Worm (Caenorhabditis elegans): ENCODE measurements around the gene swsn-4.
A peak's percentile ranks its signal among the peaks of the same experiment; 100 is the strongest.

The swsn-4 gene

DNA sequence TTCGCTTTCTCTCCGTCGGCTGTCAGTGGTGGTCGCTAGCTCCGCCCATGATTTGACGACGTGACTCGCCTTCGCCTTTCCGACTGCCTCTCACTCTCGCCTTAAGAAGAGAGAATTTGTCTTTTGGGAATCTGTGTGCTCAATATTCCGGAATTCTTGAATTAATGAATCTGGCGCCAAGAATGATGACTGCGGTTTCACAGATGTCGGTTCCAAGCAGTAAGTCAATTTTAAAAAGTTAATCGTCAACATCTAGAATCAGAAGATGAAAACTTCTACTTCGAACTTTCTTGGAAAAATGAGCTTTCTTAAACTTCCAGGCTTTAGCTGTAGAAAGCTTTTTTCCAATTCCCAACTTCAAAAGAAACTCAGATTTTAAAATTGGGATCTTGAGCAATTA lies 43.8 kb downstream of the swsn-4 start, which contains the start of gene nhr-67:
nhr-67 (plus strand) TSS at position 97 of the 400 bp plus-strand sequence.
- TF ChIP-seq php-3 (GFP tag; IDR thresholded peaks at IDR 0.05): no peak
- TF ChIP-seq ceh-32 (tag; optimal IDR thresholded peaks at IDR 0.05; ENCODE audit: poor library complexity): no peak
- TF ChIP-seq aha-1 (tag): peak; percentile 98
- peak in 1 of 2 experiments; percentile 43 for TF ChIP-seq unc-62 (GFP tag; optimal IDR thresholded peaks at IDR 0.05 in 1 of 2)
- TF ChIP-seq unc-62 (tag; optimal IDR thresholded peaks at IDR 0.05): no peak
- TF ChIP-seq dmd-6 (GFP tag; IDR thresholded peaks at IDR 0.05): no peak
- TF ChIP-seq ceh-28 (tag; optimal IDR thresholded peaks at IDR 0.05): no peak
- TF ChIP-seq cey-2 (tag; optimal IDR thresholded peaks at IDR 0.05; ENCODE audit: borderline replicate concordance, insufficient read depth): no peak
- no peak for TF ChIP-seq tag-97 (GFP tag; IDR thresholded peaks at IDR 0.05)
- no peak for TF ChIP-seq Y105C5A.15 (GFP tag; IDR thresholded peaks at IDR 0.05)
- TF ChIP-seq mes-2 (tag; optimal IDR thresholded peaks at IDR 0.05; ENCODE audit: poor library complexity, severe bottlenecking): no peak

DNA sequence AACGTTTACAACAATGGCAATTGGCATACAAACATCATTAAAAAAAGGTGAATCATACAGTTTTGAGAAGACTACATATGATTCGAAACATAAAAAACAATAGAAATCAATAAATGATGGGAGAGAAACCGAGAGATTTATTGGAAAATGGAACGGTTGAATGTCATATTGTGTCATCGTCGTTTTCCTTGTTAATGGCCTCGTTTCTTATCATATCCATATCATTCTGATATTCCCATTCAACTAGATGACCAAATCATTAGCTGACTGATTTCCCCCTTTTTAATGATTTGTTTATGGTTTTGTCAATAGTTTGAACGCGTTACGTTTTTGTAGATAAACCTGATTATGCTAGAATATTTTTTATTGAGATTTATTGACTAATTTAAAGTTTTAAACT lies 48.9 kb downstream of the swsn-4 start:
- TF ChIP-seq attf-4 (tag; optimal IDR thresholded peaks at IDR 0.05) (no peak), nhr-10 (tag; optimal IDR thresholded peaks at IDR 0.05) (no peak), daf-16 (GFP tag; optimal IDR thresholded peaks at IDR 0.05) (no peak), daf-16 (tag; optimal IDR thresholded peaks at IDR 0.05) (no peak), nhr-28 (tag; optimal IDR thresholded peaks at IDR 0.05) (peak; percentile 45), sdz-12 (GFP tag; optimal IDR thresholded peaks at IDR 0.05) (no peak), F37D6.2 (tag; optimal IDR thresholded peaks at IDR 0.05) (no peak), spr-1 (tag; optimal IDR thresholded peaks at IDR 0.05) (no peak)

DNA sequence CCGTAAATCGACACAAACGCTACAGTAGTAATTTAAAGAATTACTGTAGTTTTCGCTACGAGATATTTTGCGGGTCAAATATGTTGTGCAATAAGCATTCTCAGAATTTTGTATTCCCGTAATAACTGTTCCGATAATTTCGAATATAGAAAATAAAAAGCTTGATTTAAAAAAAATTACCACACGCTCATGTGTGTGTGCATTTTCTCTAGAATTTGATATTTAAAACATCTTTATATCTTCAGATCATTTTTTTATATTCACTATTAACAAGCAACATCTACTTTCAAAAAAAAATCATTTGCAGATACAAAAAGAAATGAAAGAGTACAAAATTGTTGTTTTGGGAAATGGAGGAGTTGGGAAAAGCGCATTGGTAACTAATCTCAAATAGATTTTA lies 51.1 kb downstream of the swsn-4 start, which contains the start of gene rap-3:
rap-3 (plus strand) TSS at position 301 of the 400 bp plus-strand sequence.
- no peak for TF ChIP-seq madf-5 (GFP tag; IDR thresholded peaks at IDR 0.05)
- TF ChIP-seq mxl-3 (GFP tag; optimal IDR thresholded peaks at IDR 0.05): no peak
- no peak for TF ChIP-seq tag-97 (GFP tag; IDR thresholded peaks at IDR 0.05)
- TF ChIP-seq ctbp-1 (GFP tag; IDR thresholded peaks at IDR 0.05): no peak
- no peak for TF ChIP-seq dmd-9 (GFP tag; IDR thresholded peaks at IDR 0.05)
- no peak for TF ChIP-seq ama-1 (optimal IDR thresholded peaks at IDR 0.05)
- TF ChIP-seq mep-1 (tag; optimal IDR thresholded peaks at IDR 0.05): no peak
- TF ChIP-seq ceh-32 (tag; optimal IDR thresholded peaks at IDR 0.05; ENCODE audit: poor library complexity): no peak
- no peak for TF ChIP-seq zip-2 (tag; optimal IDR thresholded peaks at IDR 0.05)
- TF ChIP-seq ZK337.2 (GFP tag; IDR thresholded peaks at IDR 0.05): no peak
- no peak for TF ChIP-seq R02D3.7 (tag; optimal IDR thresholded peaks at IDR 0.05)
- TF ChIP-seq nhr-48 (tag; optimal IDR thresholded peaks at IDR 0.05): no peak
- no peak for TF ChIP-seq attf-4 (tag; optimal IDR thresholded peaks at IDR 0.05)
- TF ChIP-seq zfp-2 (tag; optimal IDR thresholded peaks at IDR 0.05): no peak
- TF ChIP-seq lin-13 (GFP tag; optimal IDR thresholded peaks at IDR 0.05): no peak
- TF ChIP-seq lin-29 (GFP tag; IDR thresholded peaks at IDR 0.05): no peak
- TF ChIP-seq lin-1 (GFP tag; IDR thresholded peaks at IDR 0.05): no peak

- TF ChIP-seq nhr-28 (tag; optimal IDR thresholded peaks at IDR 0.05): no peak
- TF ChIP-seq hif-1 (tag; optimal IDR thresholded peaks at IDR 0.05): no peak
- peak; percentile 23 for TF ChIP-seq ama-1 (optimal IDR thresholded peaks at IDR 0.05)
- no peak for TF ChIP-seq F26F4.8 (GFP tag; conservative IDR thresholded peaks at IDR 0.05)
- TF ChIP-seq dpl-1 (GFP tag; optimal IDR thresholded peaks at IDR 0.05): no peak
- no peak for TF ChIP-seq nhr-25 (tag; optimal IDR thresholded peaks at IDR 0.05; ENCODE audit: borderline replicate concordance, insufficient read depth)
Observed at ce11 chrIV:11178495-11178894, 52.7 kb downstream of the swsn-4 start, which contains the start of gene C08F8.9. TSS of gene C08F8.9 (minus strand) at chrIV:11178595.
